Fruit fly (Drosophila melanogaster) whole organism: Measurements from ENCODE around the gene Ugt307A1.

Experiments used
- CG8478 ChIP-seq: fragments of >200 bp; optimal IDR thresholded peaks from 2 replicates; lab custom pipeline; 2018; ENCODE audit warnings: inconsistent platforms
- Dll ChIP-seq: fragments of >200 bp; optimal IDR thresholded peaks from 2 replicates; lab custom pipeline; 2017
- EcR ChIP-seq, 2 experiments: fragments of >200 bp; optimal IDR thresholded peaks; 2 replicates each; lab custom pipeline; 2017; ENCODE audit warnings: missing biosample characterization in 2 of 2, missing genetic modification characterization in 2 of 2, missing genetic modification reagents in 2 of 2
- pan ChIP-seq: fragments of >200 bp; optimal IDR thresholded peaks from 2 replicates; lab custom pipeline; 2017
- psq ChIP-seq: fragments of >200 bp; optimal IDR thresholded peaks from 2 replicates; lab custom pipeline; 2017
- usp ChIP-seq: fragments of >200 bp; optimal IDR thresholded peaks from 2 replicates; lab custom pipeline; 2017; ENCODE audit warnings: missing biosample characterization, missing genetic modification characterization, mixed read lengths

Ugt307A1 gene

DNA sequence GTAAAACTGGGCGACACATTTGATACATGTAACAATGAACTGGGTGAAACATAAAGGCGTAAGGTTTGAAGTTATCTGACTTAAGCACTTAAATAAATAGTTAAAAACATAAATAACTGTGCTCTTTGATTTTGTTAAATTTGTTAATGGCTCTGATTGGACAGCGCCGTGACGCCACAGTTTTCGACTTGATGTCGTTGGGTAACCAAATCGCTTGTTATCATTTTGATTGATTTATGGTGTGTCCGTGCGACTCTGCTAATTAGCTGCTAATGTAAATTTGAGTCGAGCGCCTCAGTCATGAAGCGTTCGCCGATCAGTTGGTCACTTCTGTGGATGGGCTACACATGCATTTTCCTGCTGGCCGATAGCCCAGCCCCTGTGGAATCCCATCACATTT lies at the start of gene Ugt307A1:
TSS of gene Ugt307A1 (plus strand) at position 301 of the 400 bp plus-strand sequence.
- TF ChIP-seq usp (GFP tag; lab: Kevin White, UChicago) (no peak), psq (lab: Kevin White, UChicago) (no peak), pan (no peak), EcR (GFP tag; optimal IDR thresholded peaks at IDR 0.05; lab: Kevin White, UChicago) (no peak), Dll (lab: Kevin White, UChicago) (no peak), CG8478 (lab: Kevin White, UChicago) (no peak)

DNA sequence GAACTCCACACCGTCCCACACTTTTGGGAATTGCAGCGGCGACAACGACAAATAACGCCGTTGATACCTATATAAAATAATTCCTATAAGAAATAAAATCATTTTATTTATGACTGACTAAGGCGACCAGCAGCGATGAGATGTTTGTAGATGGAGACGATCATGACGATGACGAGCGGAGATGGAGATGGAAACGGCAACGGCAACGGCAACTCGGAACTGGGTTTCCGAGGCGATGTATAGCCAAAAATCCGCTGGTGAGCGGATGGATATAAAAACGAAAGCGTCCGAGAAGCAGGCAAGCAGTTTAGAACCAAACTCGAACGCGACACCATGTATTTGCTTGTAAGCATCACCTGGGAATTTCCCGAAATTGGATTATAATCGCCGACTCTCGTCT lies 46.4 kb upstream of the Ugt307A1 start, which contains the start of gene Pcp:
TSS of gene Pcp (plus strand) at position 301 of the 400 bp plus-strand sequence.
- TF ChIP-seq EcR (GFP tag; optimal IDR thresholded peaks at IDR 0.05; lab: Kevin White, UChicago) (no peak), CG8478 (lab: Kevin White, UChicago) (no peak), Dll (lab: Kevin White, UChicago) (no peak), pan (no peak), usp (GFP tag; lab: Kevin White, UChicago) (no peak), psq (lab: Kevin White, UChicago) (no peak)

DNA sequence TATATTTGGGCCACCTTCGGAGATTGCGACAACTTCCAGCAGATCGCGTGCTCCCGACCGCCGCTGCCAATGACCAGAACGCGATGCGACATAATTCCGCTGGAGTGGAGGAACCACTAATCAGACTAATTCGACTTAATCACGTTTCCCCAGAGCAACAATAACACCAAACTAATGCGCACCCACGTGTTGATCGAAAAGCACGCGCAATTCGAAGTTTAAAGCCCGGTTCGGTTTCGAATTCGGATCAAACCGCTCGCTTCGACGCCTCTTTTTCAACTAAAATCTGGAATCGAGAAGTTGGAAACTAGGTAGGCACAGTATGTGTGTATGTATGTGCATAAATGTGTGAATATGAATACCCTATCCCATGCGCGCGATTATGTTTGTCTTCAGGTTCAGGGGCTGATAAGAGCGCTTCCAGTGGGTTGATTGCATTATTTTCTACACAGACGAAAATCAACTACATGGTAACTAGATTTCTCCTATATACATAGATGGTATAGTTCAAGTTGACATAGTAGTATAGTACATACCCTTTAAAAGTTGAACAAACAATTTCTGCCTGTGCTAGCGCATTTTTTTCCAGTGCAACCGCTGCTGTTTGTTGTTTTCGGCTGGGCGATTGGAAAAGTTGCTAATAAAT lies 44.0 kb upstream of the Ugt307A1 start, which contains the start of gene Gart:
TSS of gene Gart (minus strand) at position 285 of the 646 bp plus-strand sequence.
- TF ChIP-seq Dll (lab: Kevin White, UChicago) = no peak
- TF ChIP-seq usp (GFP tag; lab: Kevin White, UChicago) = no peak
- no peak for TF ChIP-seq psq (lab: Kevin White, UChicago)
- TF ChIP-seq EcR (GFP tag; optimal IDR thresholded peaks at IDR 0.05; lab: Kevin White, UChicago) = no peak
- TF ChIP-seq CG8478 (lab: Kevin White, UChicago) = no peak
- no peak for TF ChIP-seq pan

DNA sequence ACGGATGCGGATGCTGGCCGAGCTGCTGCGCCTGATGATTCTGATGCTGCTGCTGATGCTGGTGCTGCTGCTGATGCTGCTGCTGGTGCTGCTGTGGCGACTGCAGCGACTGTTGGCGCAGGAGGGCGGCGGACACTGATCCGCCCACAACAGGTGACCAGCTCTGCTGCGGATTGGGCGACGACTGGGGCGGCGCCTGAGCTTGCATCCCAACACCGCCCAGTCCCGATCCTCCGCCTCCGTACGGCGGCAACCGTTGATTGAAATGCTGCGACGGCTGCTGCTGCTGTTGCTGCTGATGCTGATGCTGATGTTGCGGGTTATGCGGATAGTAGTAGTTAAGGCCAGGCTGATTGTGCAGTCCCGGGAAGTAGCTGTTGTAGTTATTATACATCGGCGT lies 42.5 kb upstream of the Ugt307A1 start:
- TF ChIP-seq CG8478 (lab: Kevin White, UChicago) (no peak), Dll (lab: Kevin White, UChicago) (no peak), psq (lab: Kevin White, UChicago) (no peak), EcR (GFP tag; optimal IDR thresholded peaks at IDR 0.05; lab: Kevin White, UChicago) (no peak), pan (no peak)

DNA sequence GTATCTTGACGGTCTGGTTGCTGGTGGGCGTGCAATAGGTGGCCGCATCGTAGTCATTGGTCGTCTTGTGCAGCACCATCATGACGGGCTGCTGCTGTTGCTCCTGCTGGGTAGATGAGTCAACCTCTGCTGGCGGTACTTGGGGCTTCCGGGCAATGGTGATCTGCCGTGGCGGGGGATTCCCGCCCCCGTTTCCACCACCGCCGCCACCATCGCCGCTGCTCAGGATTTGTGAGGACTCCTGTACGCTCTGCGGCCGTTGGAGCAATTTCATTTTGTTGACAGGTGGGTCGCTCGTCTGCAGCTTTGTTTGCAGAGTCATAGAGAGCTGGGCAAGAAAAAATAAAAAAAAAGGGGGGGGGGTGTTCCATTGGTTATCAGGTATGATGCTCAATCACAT lies 41.5 kb upstream of the Ugt307A1 start:
- TF ChIP-seq pan = no peak
- no peak for TF ChIP-seq psq (lab: Kevin White, UChicago)
- TF ChIP-seq CG8478 (lab: Kevin White, UChicago) = no peak
- no peak for TF ChIP-seq Dll (lab: Kevin White, UChicago)
- no peak for TF ChIP-seq usp (GFP tag; lab: Kevin White, UChicago)
- no peak for TF ChIP-seq EcR (GFP tag; optimal IDR thresholded peaks at IDR 0.05; lab: Kevin White, UChicago)

- TF ChIP-seq Dll (lab: Kevin White, UChicago) (no peak), EcR (GFP tag; optimal IDR thresholded peaks at IDR 0.05; lab: Kevin White, UChicago) (no peak), psq (lab: Kevin White, UChicago) (no peak), usp (GFP tag; lab: Kevin White, UChicago) (no peak), pan (no peak), CG8478 (lab: Kevin White, UChicago) (no peak)
These were observed 40.5 kb upstream of the Ugt307A1 start, which contains the start of the genes CG31908 and MME1 for dm6 chr2L:7026988-7027908. CG31908 (minus strand) TSS chr2L:7027389. MME1 (plus strand) TSS chr2L:7027526.

- TF ChIP-seq pan (no peak), usp (GFP tag; lab: Kevin White, UChicago) (no peak), psq (lab: Kevin White, UChicago) (no peak), EcR (GFP tag; optimal IDR thresholded peaks at IDR 0.05; lab: Kevin White, UChicago) (no peak), Dll (lab: Kevin White, UChicago) (no peak), CG8478 (lab: Kevin White, UChicago) (no peak)
These were observed 39.3 kb upstream of the Ugt307A1 start for dm6 chr2L:7028440-7028839.

DNA sequence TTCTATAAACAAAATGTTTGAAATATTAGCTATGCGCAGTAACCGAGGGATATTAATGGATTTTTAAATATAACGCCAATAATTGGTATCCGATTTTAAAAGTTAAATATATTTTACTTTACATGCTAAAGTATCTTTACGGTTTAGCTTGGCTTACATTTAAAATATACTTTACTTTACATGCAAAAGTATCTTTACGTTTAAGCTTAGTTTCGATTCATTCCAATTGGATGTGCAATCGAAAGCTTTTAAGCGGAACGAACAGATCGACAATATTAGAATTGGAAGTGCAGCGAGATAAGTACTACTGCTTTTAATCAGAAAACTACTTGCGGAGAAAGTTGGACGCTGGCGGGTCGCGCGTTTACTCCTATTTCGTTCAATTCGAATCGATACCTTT lies 38.8 kb upstream of the Ugt307A1 start:
- TF ChIP-seq psq (lab: Kevin White, UChicago) = no peak
- TF ChIP-seq pan = no peak
- TF ChIP-seq EcR (GFP tag; optimal IDR thresholded peaks at IDR 0.05; lab: Kevin White, UChicago) = no peak
- no peak for TF ChIP-seq CG8478 (lab: Kevin White, UChicago)
- no peak for TF ChIP-seq Dll (lab: Kevin White, UChicago)
- TF ChIP-seq usp (GFP tag; lab: Kevin White, UChicago) = no peak

- TF ChIP-seq Dll (lab: Kevin White, UChicago) = no peak
- no peak for TF ChIP-seq CG8478 (lab: Kevin White, UChicago)
- TF ChIP-seq usp (GFP tag; lab: Kevin White, UChicago) = no peak
- TF ChIP-seq EcR (GFP tag; optimal IDR thresholded peaks at IDR 0.05; lab: Kevin White, UChicago) = no peak
- no peak for TF ChIP-seq psq (lab: Kevin White, UChicago)
- no peak for TF ChIP-seq pan
These were observed 35.2 kb upstream of the Ugt307A1 start, which contains the start of the genes Rab30 and Caper for dm6 chr2L:7032517-7032951. Rab30 (minus strand) TSS chr2L:7032606. Caper (plus strand) TSS chr2L:7032721.

- TF ChIP-seq Dll (lab: Kevin White, UChicago) = no peak
- TF ChIP-seq EcR (GFP tag; optimal IDR thresholded peaks at IDR 0.05; lab: Kevin White, UChicago) = no peak
- TF ChIP-seq CG8478 (lab: Kevin White, UChicago) = no peak
- TF ChIP-seq usp (GFP tag; lab: Kevin White, UChicago) = no peak
- no peak for TF ChIP-seq psq (lab: Kevin White, UChicago)
- TF ChIP-seq pan = no peak
These were observed 34.6 kb upstream of the Ugt307A1 start for dm6 chr2L:7033100-7033675.
